Comparison of ENCODE assay signal across 1 worm cellular context in genomic region chrX:10640578-10640977, ce11.
TF ChIP-seq lines count a peak whose summit lies in the region.

No protein-coding gene starts in this region.

TF ChIP-seq in whole organism, L3 larva, 47 proteins besides CTCF, POLR2A, EP300 and RAD21 (continued from another document):
- TF ChIP-seq nhr-25 (tag; optimal IDR thresholded peaks at IDR 0.05; lab: Kevin White, UChicago) = peak; percentile 35
- peak; percentile 9 for TF ChIP-seq elt-2 (tag; optimal IDR thresholded peaks at IDR 0.05; lab: Kevin White, UChicago)
- no peak for TF ChIP-seq elt-3 (tag; optimal IDR thresholded peaks at IDR 0.05; lab: Kevin White, UChicago)
- no peak for TF ChIP-seq tbx-2 (tag; optimal IDR thresholded peaks at IDR 0.05; lab: Kevin White, UChicago)
- no peak for TF ChIP-seq nhr-237 (tag; optimal IDR thresholded peaks at IDR 0.05; lab: Kevin White, UChicago)
